Fruit fly (Drosophila melanogaster) whole organism, embryonic: Measurements from ENCODE around the gene CG1910.

Experiments used
- Adf1 ChIP-seq: fragments of 200-800 bp; sonication (Bioruptor generic); IDR thresholded peaks from 2 replicates; pipeline ENCODE4 v1.3.6; 2022; ENCODE audit warnings: missing biosample characterization, missing genetic modification characterization
- Antp ChIP-seq: fragments of 200-800 bp; sonication (Bioruptor generic); optimal IDR thresholded peaks from 3 replicates; lab custom pipeline; 2016; ENCODE audit warnings: missing biosample characterization, missing genetic modification characterization
- Atf6 ChIP-seq: fragments of 200-800 bp; sonication (Bioruptor generic); IDR thresholded peaks from 2 replicates; pipeline ENCODE4 v1.3.6; 2022; ENCODE audit warnings: missing biosample characterization, missing genetic modification characterization
- B-H1 ChIP-seq: fragments of 200-800 bp; sonication (Bioruptor generic); IDR thresholded peaks from 3 replicates; pipeline ENCODE4 v1.3.6; 2022; ENCODE audit warnings: missing biosample characterization, missing genetic modification characterization
- Blimp-1 ChIP-seq: fragments of 200-800 bp; sonication (Bioruptor generic); optimal IDR thresholded peaks from 3 replicates; lab custom pipeline; 2018; ENCODE audit warnings: missing biosample characterization, missing genetic modification characterization, mild to moderate bottlenecking, moderate library complexity, missing genetic modification reagents
- CG10543 ChIP-seq: fragments of 200-800 bp; sonication (Bioruptor generic); optimal IDR thresholded peaks from 3 replicates; lab custom pipeline; 2017; ENCODE audit warnings: missing biosample characterization, mild to moderate bottlenecking, missing genetic modification characterization, moderate library complexity
- CG10959 ChIP-seq: fragments of 200-800 bp; sonication (Bioruptor generic); IDR thresholded peaks from 2 replicates; pipeline ENCODE4 v1.3.6; 2022; ENCODE audit warnings: missing biosample characterization, missing genetic modification characterization
- CG11398 ChIP-seq: fragments of 200-800 bp; sonication (Bioruptor generic); optimal IDR thresholded peaks from 2 replicates; lab custom pipeline; 2016; ENCODE audit warnings: missing biosample characterization, missing genetic modification characterization
- CG1233 ChIP-seq: fragments of 200-800 bp; sonication (Bioruptor generic); optimal IDR thresholded peaks from 4 replicates; lab custom pipeline; 2018; ENCODE audit warnings: missing biosample characterization, mild to moderate bottlenecking, missing genetic modification characterization
- CG13424 ChIP-seq: fragments of 200-800 bp; sonication (Bioruptor generic); optimal IDR thresholded peaks from 2 replicates; lab custom pipeline; 2019; ENCODE audit warnings: missing biosample characterization, mild to moderate bottlenecking, missing genetic modification characterization, moderate library complexity
- CG15073 ChIP-seq: fragments of 200-800 bp; sonication (Bioruptor generic); optimal IDR thresholded peaks from 2 replicates; lab custom pipeline; 2016; ENCODE audit warnings: missing biosample characterization, missing genetic modification characterization
- CG15479 ChIP-seq: fragments of 200-800 bp; sonication (Bioruptor generic); optimal IDR thresholded peaks from 3 replicates; lab custom pipeline; 2019; ENCODE audit warnings: missing biosample characterization, mild to moderate bottlenecking, missing genetic modification characterization, moderate library complexity
- CG17385 ChIP-seq: fragments of 200-800 bp; sonication (Bioruptor generic); optimal IDR thresholded peaks from 3 replicates; lab custom pipeline; 2018; ENCODE audit warnings: missing biosample characterization, mild to moderate bottlenecking, missing genetic modification characterization
- CG4282 ChIP-seq: fragments of 200-800 bp; sonication (Bioruptor generic); optimal IDR thresholded peaks from 2 replicates; lab custom pipeline; 2016; ENCODE audit warnings: missing biosample characterization, missing genetic modification characterization
- CG7357 ChIP-seq: fragments of 200-800 bp; sonication (Bioruptor generic); IDR thresholded peaks from 3 replicates; pipeline ENCODE4 v1.3.6; 2022; ENCODE audit warnings: missing biosample characterization, missing genetic modification characterization
- CG7786 ChIP-seq: fragments of 200-800 bp; sonication (Bioruptor generic); optimal IDR thresholded peaks from 2 replicates; lab custom pipeline; 2016; ENCODE audit warnings: missing biosample characterization, missing genetic modification characterization
- CG9727 ChIP-seq: fragments of 200-800 bp; sonication (Bioruptor generic); optimal IDR thresholded peaks from 3 replicates; lab custom pipeline; 2017; ENCODE audit warnings: missing biosample characterization, mild to moderate bottlenecking, missing genetic modification characterization
- CG9876 ChIP-seq: fragments of 200-800 bp; sonication (Bioruptor generic); optimal IDR thresholded peaks from 2 replicates; lab custom pipeline; 2016; ENCODE audit warnings: missing biosample characterization, missing genetic modification characterization
- D ChIP-seq, 2 experiments: fragments of 200-800 bp in 1 of 2; fragments of >200 bp in 1 of 2; sonication (Bioruptor generic) in 1 of 2; optimal IDR thresholded peaks; 2 replicates in 1 of 2; 3 replicates in 1 of 2; lab custom pipeline; 2017; ENCODE audit warnings: mild to moderate bottlenecking in 1 of 2, missing biosample characterization in 1 of 2, missing genetic modification characterization in 1 of 2, missing genetic modification reagents in 1 of 2
- Dp ChIP-seq: fragments of 200-800 bp; sonication (Bioruptor generic); optimal IDR thresholded peaks from 2 replicates; lab custom pipeline; 2018; ENCODE audit warnings: missing biosample characterization, mild to moderate bottlenecking, missing genetic modification characterization, moderate library complexity
- Ets97D ChIP-seq: fragments of 200-800 bp; sonication (Bioruptor generic); optimal IDR thresholded peaks from 3 replicates; lab custom pipeline; 2016; ENCODE audit warnings: missing biosample characterization, missing genetic modification characterization
- HLH54F ChIP-seq: fragments of 200-800 bp; sonication (Bioruptor generic); optimal IDR thresholded peaks from 3 replicates; lab custom pipeline; 2016; ENCODE audit warnings: missing biosample characterization, missing genetic modification characterization
- Hr78 ChIP-seq, 2 experiments: fragments of 200-800 bp in 1 of 2; fragments of >200 bp in 1 of 2; sonication (Bioruptor generic) in 1 of 2; optimal IDR thresholded peaks; 2 replicates each; lab custom pipeline; 2017 to 2019; ENCODE audit warnings: missing biosample characterization in 2 of 2, missing genetic modification characterization in 2 of 2, mild to moderate bottlenecking in 1 of 2, moderate library complexity in 1 of 2
- Jarid2 ChIP-seq: fragments of 200-800 bp; sonication (Bioruptor generic); optimal IDR thresholded peaks from 3 replicates; lab custom pipeline; 2017; ENCODE audit warnings: mild to moderate bottlenecking, missing biosample characterization, missing genetic modification reagents, missing genetic modification characterization
- Lpt ChIP-seq: fragments of >200 bp; optimal IDR thresholded peaks from 2 replicates; lab custom pipeline; 2018; ENCODE audit warnings: missing biosample characterization, missing genetic modification characterization
- Sry-δ ChIP-seq: fragments of 200-800 bp; sonication (Bioruptor generic); optimal IDR thresholded peaks from 2 replicates; lab custom pipeline; 2016; ENCODE audit warnings: missing biosample characterization, missing genetic modification characterization
- Stat92E ChIP-seq, 3 experiments: fragments of >200 bp in 2 of 3; fragments of 200-800 bp in 1 of 3; sonication (Bioruptor generic) in 1 of 3; optimal IDR thresholded peaks; 2 replicates each; lab custom pipeline; 2017 to 2019; ENCODE audit warnings: missing biosample characterization in 3 of 3, missing genetic modification characterization in 3 of 3, mild to moderate bottlenecking in 1 of 3, moderate library complexity in 1 of 3
- bbx ChIP-seq: fragments of 200-800 bp; sonication (Bioruptor generic); IDR thresholded peaks from 2 replicates; pipeline ENCODE4 v1.3.6; 2022; ENCODE audit warnings: missing biosample characterization, missing genetic modification characterization; ENCODE audit not compliant: partially characterized antibody
- bsh ChIP-seq, 2 experiments: fragments of 200-800 bp; sonication (Bioruptor generic); optimal IDR thresholded peaks; 2 replicates each; lab custom pipeline; 2017 to 2018; ENCODE audit warnings: mild to moderate bottlenecking in 2 of 2, missing biosample characterization in 2 of 2, missing genetic modification characterization in 2 of 2, moderate library complexity in 1 of 2
- caup ChIP-seq: fragments of 200-800 bp; sonication (Bioruptor generic); optimal IDR thresholded peaks from 3 replicates; lab custom pipeline; 2017; ENCODE audit warnings: missing biosample characterization, mild to moderate bottlenecking, missing genetic modification characterization, moderate library complexity; ENCODE audit not compliant: severe bottlenecking
- crol ChIP-seq: fragments of 200-800 bp; sonication (Bioruptor generic); IDR thresholded peaks from 2 replicates; pipeline ENCODE4 v1.3.6; 2022; ENCODE audit warnings: missing biosample characterization, missing genetic modification characterization
- cwo ChIP-seq: fragments of 200-800 bp; sonication (Bioruptor generic); optimal IDR thresholded peaks from 3 replicates; lab custom pipeline; 2017; ENCODE audit warnings: missing biosample characterization, missing genetic modification characterization, mild to moderate bottlenecking, moderate library complexity, missing genetic modification reagents
- disco-r ChIP-seq: fragments of 200-800 bp; sonication (Bioruptor generic); optimal IDR thresholded peaks from 2 replicates; lab custom pipeline; 2016; ENCODE audit warnings: missing biosample characterization, missing genetic modification characterization
- dm ChIP-seq: fragments of 200-800 bp; sonication (Bioruptor generic); optimal IDR thresholded peaks from 3 replicates; lab custom pipeline; 2016; ENCODE audit warnings: missing biosample characterization, missing genetic modification characterization
- ems ChIP-seq: fragments of 200-800 bp; sonication (Bioruptor generic); optimal IDR thresholded peaks from 3 replicates; lab custom pipeline; 2016; ENCODE audit warnings: missing biosample characterization, missing genetic modification characterization
- exex ChIP-seq: fragments of 200-800 bp; sonication (Bioruptor generic); optimal IDR thresholded peaks from 4 replicates; lab custom pipeline; 2018; ENCODE audit warnings: missing biosample characterization, mild to moderate bottlenecking, missing genetic modification characterization, moderate library complexity
- gcm2 ChIP-seq: fragments of 200-800 bp; sonication (Bioruptor generic); optimal IDR thresholded peaks from 2 replicates; lab custom pipeline; 2016; ENCODE audit warnings: missing biosample characterization, missing genetic modification characterization
- gfzf ChIP-seq: fragments of 200-800 bp; sonication (Bioruptor generic); optimal IDR thresholded peaks from 2 replicates; lab custom pipeline; 2016; ENCODE audit warnings: missing biosample characterization, mild to moderate bottlenecking, missing genetic modification characterization, moderate library complexity
- insv ChIP-seq, 2 experiments: fragments of 200-800 bp; sonication (Bioruptor generic); optimal IDR thresholded peaks; 3 replicates each; lab custom pipeline; 2016 to 2018; ENCODE audit warnings: missing biosample characterization in 2 of 2, missing genetic modification characterization in 2 of 2
- kni ChIP-seq: fragments of 200-800 bp; sonication (Bioruptor generic); optimal IDR thresholded peaks from 3 replicates; lab custom pipeline; 2017; ENCODE audit warnings: mild to moderate bottlenecking, missing biosample characterization, missing genetic modification reagents, missing genetic modification characterization
- mld ChIP-seq: fragments of 200-800 bp; sonication (Bioruptor generic); IDR thresholded peaks from 3 replicates; pipeline ENCODE4 v1.3.6; 2022; ENCODE audit warnings: missing biosample characterization, missing genetic modification characterization; ENCODE audit not compliant: partially characterized antibody
- pan ChIP-seq, 4 experiments: fragments of >200 bp in 3 of 4; fragments of 200-800 bp in 1 of 4; sonication (Bioruptor generic) in 1 of 4; optimal IDR thresholded peaks in 3 of 4; IDR thresholded peaks in 1 of 4; 2 replicates each; pipeline versions ENCODE4 v1.3.6 to Lab custom; 2017 to 2022; ENCODE audit warnings: missing biosample characterization in 2 of 4, missing genetic modification characterization in 2 of 4, mixed read lengths in 1 of 4
- pb ChIP-seq: fragments of 200-800 bp; sonication (Bioruptor generic); optimal IDR thresholded peaks from 3 replicates; lab custom pipeline; 2016; ENCODE audit warnings: missing biosample characterization, missing genetic modification characterization
- pfk ChIP-seq: fragments of 200-800 bp; sonication (Bioruptor generic); optimal IDR thresholded peaks from 2 replicates; lab custom pipeline; 2018; ENCODE audit warnings: missing biosample characterization, mild to moderate bottlenecking, missing genetic modification characterization, moderate library complexity
- pzg ChIP-seq: fragments of 200-800 bp; sonication (Bioruptor generic); optimal IDR thresholded peaks from 3 replicates; lab custom pipeline; 2018; ENCODE audit warnings: missing biosample characterization, mild to moderate bottlenecking, missing genetic modification characterization, moderate library complexity
- yki ChIP-seq: fragments of >200 bp; optimal IDR thresholded peaks from 3 replicates; lab custom pipeline; 2018

Gene CG1910

dm6 chr3R:31748093-31748996 lies 902 bp downstream of the CG1910 start (continued):
- TF ChIP-seq Dp (GFP tag; lab: Kevin White, UChicago) = peak; percentile 58
- no peak for TF ChIP-seq CG9727 (GFP tag; lab: Kevin White, UChicago)
- TF ChIP-seq B-H1 (GFP tag; lab: Robert Waterston, UW) = no peak
- TF ChIP-seq kni (GFP tag; lab: Kevin White, UChicago) = peak; percentile 89
- no peak for TF ChIP-seq CG1233 (GFP tag; lab: Kevin White, UChicago)
- peak; percentile 95 for TF ChIP-seq CG15479 (GFP tag; lab: Kevin White, UChicago)
- peak in 1 of 2 experiments; percentile 60 for TF ChIP-seq bsh (GFP tag; optimal IDR thresholded peaks at IDR 0.05; lab: Kevin White, UChicago)
- peak; percentile 98 for TF ChIP-seq CG17385
- no peak for TF ChIP-seq Jarid2 (GFP tag; lab: Kevin White, UChicago)
- TF ChIP-seq Adf1 = no peak
- no peak for TF ChIP-seq ems (GFP tag; lab: Kevin White, UChicago)
- no peak for TF ChIP-seq pan (optimal IDR thresholded peaks at IDR 0.05; lab: Kevin White, UChicago)
- TF ChIP-seq pan (GFP tag; optimal IDR thresholded peaks at IDR 0.05 in 1 of 2, IDR thresholded peaks at IDR 0.05 in 1 of 2) = no peak
- peak; percentile 34 for TF ChIP-seq Ets97D (GFP tag; lab: Kevin White, UChicago)
- TF ChIP-seq pfk (GFP tag; lab: Kevin White, UChicago) = peak; percentile 42
- TF ChIP-seq CG13424 (tag; lab: Kevin White, UChicago) = peak; percentile 9
- no peak for TF ChIP-seq CG9876 (GFP tag; lab: Kevin White, UChicago)
- TF ChIP-seq CG10543 = peak; percentile 77
- TF ChIP-seq CG15073 (GFP tag; lab: Kevin White, UChicago) = no peak
- TF ChIP-seq disco-r (GFP tag; lab: Kevin White, UChicago) = no peak
- no peak for TF ChIP-seq Lpt
- no peak for TF ChIP-seq yki (lab: Kevin White, UChicago)
- TF ChIP-seq CG7357 (GFP tag; lab: Robert Waterston, UW) = 0 out of 3 replicates have a peak, but pooled peaks have one; percentile 3
- TF ChIP-seq crol (GFP tag; lab: Robert Waterston, UW) = no peak
- TF ChIP-seq gcm2 (GFP tag; lab: Kevin White, UChicago) = no peak
- peak; percentile 9 for TF ChIP-seq caup (GFP tag; lab: Kevin White, UChicago)
- peak; percentile 34 for TF ChIP-seq D (optimal IDR thresholded peaks at IDR 0.05; lab: Kevin White, UChicago)
- no peak for TF ChIP-seq D (GFP tag; optimal IDR thresholded peaks at IDR 0.05; lab: Kevin White, UChicago)
- peak; percentile 9 for TF ChIP-seq Antp
- TF ChIP-seq Hr78 (GFP tag; optimal IDR thresholded peaks at IDR 0.05; lab: Kevin White, UChicago) = peak in 1 of 2 experiments; percentile 66
- no peak for TF ChIP-seq CG10959 (GFP tag; lab: Robert Waterston, UW)
- TF ChIP-seq exex (tag; lab: Kevin White, UChicago) = peak; percentile 59
- peak; percentile 55 for TF ChIP-seq dm
- TF ChIP-seq mld (GFP tag; lab: Robert Waterston, UW) = no peak
- TF ChIP-seq Sry-δ (GFP tag; lab: Kevin White, UChicago) = no peak
- TF ChIP-seq CG4282 = no peak
- no peak for TF ChIP-seq Atf6 (GFP tag; lab: Robert Waterston, UW)
- TF ChIP-seq pzg (GFP tag; lab: Kevin White, UChicago) = peak; percentile 28
- TF ChIP-seq CG7786 (GFP tag; lab: Kevin White, UChicago) = no peak
- no peak for TF ChIP-seq pb (GFP tag; lab: Kevin White, UChicago)
- no peak for TF ChIP-seq gfzf (GFP tag; lab: Kevin White, UChicago)
- no peak for TF ChIP-seq bbx (GFP tag; lab: Robert Waterston, UW)
- TF ChIP-seq Blimp-1 = no peak
- no peak for TF ChIP-seq HLH54F (GFP tag; lab: Kevin White, UChicago)
- peak in 1 of 2 experiments; percentile 13 for TF ChIP-seq insv (GFP tag; optimal IDR thresholded peaks at IDR 0.05; lab: Kevin White, UChicago)
- TF ChIP-seq CG11398 (GFP tag; lab: Kevin White, UChicago) = peak; percentile 4
- TF ChIP-seq Stat92E (GFP tag; optimal IDR thresholded peaks at IDR 0.05; lab: Kevin White, UChicago) = peak in 1 of 3 experiments; percentile 27
- peak; percentile 59 for TF ChIP-seq cwo (GFP tag; lab: Kevin White, UChicago)
